Worm (Caenorhabditis elegans) whole organism, L4 larva: Measurements from ENCODE around the gene cav-2.
"Not testable (repeated sequence)": the region's sequence is repeated elsewhere in the genome, so short reads cannot be mapped to it uniquely, and the experiment has no call there.

Experiments used
- F37D6.2 ChIP-seq: sonication (generic microtip); optimal IDR thresholded peaks from 2 replicates; lab custom pipeline; 2016; ENCODE audit warnings: mild to moderate bottlenecking, missing genetic modification characterization, missing compliant biosample characterization
- Y48G9A.11 ChIP-seq: fragments of 200-800 bp; sonication (Bioruptor generic); IDR thresholded peaks from 2 replicates; pipeline ENCODE4 v1.3.6; 2022; ENCODE audit warnings: missing genetic modification reagents, missing genetic modification characterization, missing compliant biosample characterization
- dmd-6 ChIP-seq: fragments of 200-800 bp; sonication (Bioruptor generic); IDR thresholded peaks from 2 replicates; pipeline ENCODE4 v1.3.6; 2022; ENCODE audit warnings: missing genetic modification reagents, missing genetic modification characterization, missing compliant biosample characterization
- fkh-10 ChIP-seq: fragments of 150-350 bp; optimal IDR thresholded peaks from 2 replicates; lab custom pipeline; 2014; ENCODE audit warnings: missing biosample characterization, missing genetic modification reagents, missing genetic modification characterization
- fos-1 ChIP-seq: fragments of 150-350 bp; optimal IDR thresholded peaks from 2 replicates; lab custom pipeline; 2014; ENCODE audit warnings: missing biosample characterization, missing genetic modification characterization
- pqm-1 ChIP-seq: sonication (generic microtip); optimal IDR thresholded peaks from 2 replicates; lab custom pipeline; 2017; ENCODE audit warnings: missing biosample characterization, missing genetic modification characterization
- snpc-4 ChIP-seq: fragments of 150-350 bp; optimal IDR thresholded peaks from 2 replicates; lab custom pipeline; 2014; ENCODE audit warnings: missing biosample characterization, missing genetic modification characterization

DNA sequence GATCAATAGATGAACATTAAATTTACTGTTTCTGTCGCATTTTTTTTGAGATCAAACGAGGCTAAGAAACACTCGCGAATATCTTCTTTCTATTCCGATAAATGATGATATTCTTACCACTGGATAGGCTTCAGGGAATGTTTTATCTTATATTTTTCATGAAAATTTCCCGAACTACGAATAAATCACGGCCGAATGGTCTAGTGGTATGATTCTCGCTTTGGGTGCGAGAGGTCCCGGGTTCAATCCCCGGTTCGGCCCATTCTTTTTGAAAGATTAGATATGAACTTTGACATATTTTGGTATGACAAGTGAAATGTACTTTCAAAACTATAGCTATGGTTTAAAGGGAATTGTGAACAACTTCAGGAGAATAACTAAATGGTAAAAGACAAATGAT is 47.4 kb upstream of the cav-2 start:
- not testable (repeated sequence) for TF ChIP-seq F37D6.2; dmd-6 (GFP tag; lab: Robert Waterston, UW); fkh-10 (GFP tag; lab: Kevin White, UChicago); snpc-4 (tag; lab: Kevin White, UChicago); fos-1 (tag; lab: Kevin White, UChicago); pqm-1 (tag; lab: Kevin White, UChicago); Y48G9A.11 (GFP tag; lab: Robert Waterston, UW)
